Worm (Caenorhabditis elegans) whole organism, L1 larva: Measurements from ENCODE around the gene aakg-5.
A peak's percentile ranks its signal among the peaks of the same experiment; 100 is the strongest.

Experiments used
- C04F5.9 ChIP-seq: sonication (generic microtip); optimal IDR thresholded peaks from 2 replicates; lab custom pipeline; 2016; ENCODE audit warnings: missing genetic modification characterization, missing compliant biosample characterization
- F16B12.6 ChIP-seq: fragments of 150-350 bp; optimal IDR thresholded peaks from 2 replicates; lab custom pipeline; 2014; ENCODE audit warnings: missing biosample characterization, missing genetic modification characterization
- ama-1 ChIP-seq: fragments of 150-350 bp; optimal IDR thresholded peaks from 2 replicates; lab custom pipeline; 2014
- ceh-82 ChIP-seq, 3 experiments: fragments of 150-350 bp in 1 of 3; sonication (generic microtip) in 2 of 3; optimal IDR thresholded peaks; 2 replicates each; lab custom pipeline; 2014 to 2017; ENCODE audit warnings: missing biosample characterization in 3 of 3, missing genetic modification characterization in 3 of 3
- ceh-88 ChIP-seq: fragments of 200-800 bp; sonication (Bioruptor generic); IDR thresholded peaks from 2 replicates; pipeline ENCODE4 v1.3.6; 2022; ENCODE audit warnings: missing genetic modification characterization, missing compliant biosample characterization
- dpl-1 ChIP-seq, 3 experiments: fragments of 150-350 bp in 2 of 3; sonication (generic microtip) in 1 of 3; optimal IDR thresholded peaks; 2 replicates each; lab custom pipeline; 2014 to 2017; ENCODE audit warnings: missing biosample characterization in 3 of 3, missing genetic modification characterization in 3 of 3, missing genetic modification reagents in 3 of 3
- efl-1 ChIP-seq, 4 experiments: fragments of 150-350 bp; optimal IDR thresholded peaks in 3 of 4; peaks in 1 of 4; 1 replicate in 1 of 4; 2 replicates in 3 of 4; lab custom pipeline; 2014; ENCODE audit warnings: missing biosample characterization in 2 of 4, missing genetic modification characterization in 2 of 4, missing genetic modification reagents in 2 of 4
- efl-3 ChIP-seq: fragments of 200-800 bp; sonication (Bioruptor generic); optimal IDR thresholded peaks from 2 replicates; lab custom pipeline; 2018; ENCODE audit warnings: mild to moderate bottlenecking, missing genetic modification characterization, missing compliant biosample characterization
- egl-13 ChIP-seq: sonication (generic microtip); optimal IDR thresholded peaks from 2 replicates; lab custom pipeline; 2016; ENCODE audit warnings: missing genotype, missing genetic modification reagents, missing genetic modification characterization, missing compliant biosample characterization
- ets-5 ChIP-seq: fragments of 200-800 bp; sonication (Bioruptor generic); IDR thresholded peaks from 2 replicates; pipeline ENCODE4 v1.3.6; 2022; ENCODE audit warnings: missing genetic modification characterization, missing compliant biosample characterization
- fkh-10 ChIP-seq: sonication (generic microtip); optimal IDR thresholded peaks from 2 replicates; lab custom pipeline; 2017; ENCODE audit warnings: missing biosample characterization, missing genetic modification reagents, missing genetic modification characterization
- fkh-8 ChIP-seq: sonication (generic microtip); optimal IDR thresholded peaks from 2 replicates; lab custom pipeline; 2016; ENCODE audit warnings: mild to moderate bottlenecking, missing genetic modification characterization, missing compliant biosample characterization
- hlh-17 ChIP-seq: fragments of 200-800 bp; sonication (Bioruptor generic); optimal IDR thresholded peaks from 2 replicates; lab custom pipeline; 2018; ENCODE audit warnings: missing genetic modification characterization, mild to moderate bottlenecking, missing compliant biosample characterization, moderate library complexity, borderline replicate concordance
- hlh-4 ChIP-seq: sonication (generic microtip); optimal IDR thresholded peaks from 2 replicates; lab custom pipeline; 2016; ENCODE audit warnings: mild to moderate bottlenecking, missing genetic modification characterization, missing compliant biosample characterization
- isw-1 ChIP-seq: fragments of 200-800 bp; sonication (Bioruptor generic); IDR thresholded peaks from 2 replicates; pipeline ENCODE4 v1.3.6; 2022; ENCODE audit warnings: missing genetic modification characterization, missing compliant biosample characterization
- lin-13 ChIP-seq: fragments of 150-350 bp; optimal IDR thresholded peaks from 2 replicates; lab custom pipeline; 2014; ENCODE audit warnings: missing biosample characterization, missing genetic modification reagents, missing genetic modification characterization
- lin-14 ChIP-seq: fragments of 200-800 bp; sonication (Bioruptor generic); optimal IDR thresholded peaks from 2 replicates; lab custom pipeline; 2018; ENCODE audit warnings: mild to moderate bottlenecking, missing genetic modification characterization, moderate library complexity, missing compliant biosample characterization
- lin-15B ChIP-seq: fragments of 150-350 bp; sonication (generic microtip); optimal IDR thresholded peaks from 3 replicates; lab custom pipeline; 2014; ENCODE audit warnings: missing biosample characterization, missing genetic modification characterization
- lin-39 ChIP-seq: fragments of 150-350 bp; optimal IDR thresholded peaks from 2 replicates; lab custom pipeline; 2014; ENCODE audit warnings: missing biosample characterization, missing genetic modification reagents, missing genetic modification characterization
- lir-3 ChIP-seq: sonication (generic microtip); optimal IDR thresholded peaks from 2 replicates; lab custom pipeline; 2016; ENCODE audit warnings: mild to moderate bottlenecking, missing genetic modification characterization, moderate library complexity, missing compliant biosample characterization; ENCODE audit not compliant: poor library complexity
- mdl-1 ChIP-seq, 2 experiments: fragments of 150-350 bp; optimal IDR thresholded peaks; 2 replicates each; lab custom pipeline; 2014 to 2017; ENCODE audit warnings: missing biosample characterization in 2 of 2, missing genetic modification characterization in 2 of 2, inconsistent platforms in 1 of 2
- mep-1 ChIP-seq: fragments of 150-350 bp; optimal IDR thresholded peaks from 2 replicates; lab custom pipeline; 2014; ENCODE audit warnings: missing biosample characterization, missing genetic modification characterization
- nhr-11 ChIP-seq: fragments of 150-350 bp; optimal IDR thresholded peaks from 2 replicates; lab custom pipeline; 2014; ENCODE audit warnings: missing biosample characterization, missing genetic modification characterization
- nhr-12 ChIP-seq: sonication (generic microtip); optimal IDR thresholded peaks from 2 replicates; lab custom pipeline; 2017; ENCODE audit warnings: missing biosample characterization, missing genetic modification characterization
- nhr-19 ChIP-seq: fragments of 200-800 bp; sonication (Bioruptor generic); conservative IDR thresholded peaks from 2 replicates; pipeline ENCODE4 v1.3.6; 2022; ENCODE audit warnings: missing genetic modification characterization, missing compliant biosample characterization
- nhr-47 ChIP-seq: sonication (generic microtip); optimal IDR thresholded peaks from 2 replicates; lab custom pipeline; 2016; ENCODE audit warnings: mild to moderate bottlenecking, missing genetic modification characterization, moderate library complexity, missing compliant biosample characterization
- nhr-71 ChIP-seq: sonication (generic microtip); optimal IDR thresholded peaks from 2 replicates; lab custom pipeline; 2016; ENCODE audit warnings: mild to moderate bottlenecking, missing genetic modification characterization, moderate library complexity, missing compliant biosample characterization
- nhr-77 ChIP-seq: fragments of 150-350 bp; optimal IDR thresholded peaks from 2 replicates; lab custom pipeline; 2014; ENCODE audit warnings: missing biosample characterization, missing genetic modification characterization
- nhr-90 ChIP-seq: sonication (generic microtip); optimal IDR thresholded peaks from 2 replicates; lab custom pipeline; 2016; ENCODE audit warnings: mild to moderate bottlenecking, missing genetic modification characterization, missing compliant biosample characterization; ENCODE audit not compliant: poor library complexity
- pag-3 ChIP-seq: sonication (generic microtip); optimal IDR thresholded peaks from 2 replicates; lab custom pipeline; 2017; ENCODE audit warnings: missing genetic modification characterization, mild to moderate bottlenecking, missing compliant biosample characterization, antibody characterized with exemption, borderline replicate concordance; ENCODE audit not compliant: insufficient read depth
- pax-3 ChIP-seq: fragments of 200-800 bp; sonication (Bioruptor generic); optimal IDR thresholded peaks from 2 replicates; lab custom pipeline; 2018; ENCODE audit warnings: mild to moderate bottlenecking, missing genetic modification characterization, moderate library complexity, missing compliant biosample characterization
- pqm-1 ChIP-seq: sonication (generic microtip); optimal IDR thresholded peaks from 3 replicates; lab custom pipeline; 2017; ENCODE audit warnings: missing biosample characterization, missing genetic modification characterization
- rnt-1 ChIP-seq: sonication (generic microtip); optimal IDR thresholded peaks from 2 replicates; lab custom pipeline; 2016; ENCODE audit warnings: mild to moderate bottlenecking, missing genetic modification characterization, moderate library complexity, missing compliant biosample characterization
- sox-4 ChIP-seq: sonication (generic microtip); optimal IDR thresholded peaks from 2 replicates; lab custom pipeline; 2016; ENCODE audit warnings: missing genetic modification characterization, missing compliant biosample characterization
- tbx-2 ChIP-seq: sonication (generic microtip); optimal IDR thresholded peaks from 2 replicates; lab custom pipeline; 2016; ENCODE audit warnings: missing genetic modification characterization, missing compliant biosample characterization
- tlp-1 ChIP-seq: fragments of 150-350 bp; optimal IDR thresholded peaks from 2 replicates; lab custom pipeline; 2014; ENCODE audit warnings: missing biosample characterization, missing genetic modification characterization
- unc-86 ChIP-seq: sonication (generic microtip); optimal IDR thresholded peaks from 2 replicates; lab custom pipeline; 2016; ENCODE audit warnings: missing genetic modification characterization, missing compliant biosample characterization
- vab-15 ChIP-seq: sonication (generic microtip); optimal IDR thresholded peaks from 2 replicates; lab custom pipeline; 2017; ENCODE audit warnings: missing genotype, mild to moderate bottlenecking, missing genetic modification characterization, missing compliant biosample characterization
- xbp-1 ChIP-seq: sonication (generic microtip); optimal IDR thresholded peaks from 2 replicates; lab custom pipeline; 2016; ENCODE audit warnings: missing genetic modification characterization, missing compliant biosample characterization
- zag-1 ChIP-seq: fragments of 150-350 bp; optimal IDR thresholded peaks from 2 replicates; lab custom pipeline; 2014; ENCODE audit warnings: missing biosample characterization, missing genetic modification characterization
- ztf-4 ChIP-seq: fragments of 150-350 bp; optimal IDR thresholded peaks from 2 replicates; lab custom pipeline; 2014; ENCODE audit warnings: missing biosample characterization, missing genetic modification characterization

aakg-5 gene

ce11 chrII:10001065-10001464, 26.1 kb upstream of the aakg-5 start, which contains the start of gene nlt-1 (continued):
- TF ChIP-seq nhr-12 (tag; lab: Kevin White, UChicago), result no peak
- 0 out of 2 replicates have a peak, but pooled peaks have one; percentile 2 for TF ChIP-seq nhr-19 (GFP tag; lab: Robert Waterston, UW)
- TF ChIP-seq, all 84 proteins: peak for 12

- TF ChIP-seq efl-1 (optimal IDR thresholded peaks at IDR 0.05; lab: Kevin White, UChicago) (no peak), efl-1 (GFP tag; optimal IDR thresholded peaks at IDR 0.05 in 1 of 2; lab: Kevin White, UChicago) (peak in 1 of 2 experiments; percentile 28), pax-3 (tag; lab: Kevin White, UChicago) (no peak), ceh-88 (GFP tag; lab: Robert Waterston, UW) (no peak), sox-4 (tag; lab: Kevin White, UChicago) (no peak)
Measured at ce11 chrII:9994679-9995078, 19.8 kb upstream of the aakg-5 start.

- TF ChIP-seq fkh-10, result peak; percentile 89
- TF ChIP-seq tbx-2, result peak; percentile 30
- TF ChIP-seq unc-86 (tag; lab: Kevin White, UChicago), result no peak
- TF ChIP-seq efl-1 (optimal IDR thresholded peaks at IDR 0.05; lab: Kevin White, UChicago), result no peak
- TF ChIP-seq efl-1 (GFP tag; optimal IDR thresholded peaks at IDR 0.05 in 1 of 2; lab: Kevin White, UChicago), result no peak
- peak; percentile 67 for TF ChIP-seq lin-14 (GFP tag; lab: Kevin White, UChicago)
Measured at ce11 chrII:9992474-9992873, 17.5 kb upstream of the aakg-5 start.

ce11 chrII:9990812-9991211, 15.9 kb upstream of the aakg-5 start, which contains the start of gene lec-3:
Gene lec-3, plus strand, starts transcription at chrII:9991112.
- no peak for TF ChIP-seq nhr-90 (tag; lab: Kevin White, UChicago)
- TF ChIP-seq xbp-1 (tag; lab: Kevin White, UChicago), result no peak
- TF ChIP-seq unc-86 (tag; lab: Kevin White, UChicago), result no peak
- no peak for TF ChIP-seq lin-15B (tag; lab: Kevin White, UChicago)
- TF ChIP-seq nhr-12 (tag; lab: Kevin White, UChicago), result no peak
- TF ChIP-seq lin-39 (tag; lab: Kevin White, UChicago), result no peak
- TF ChIP-seq sox-4 (tag; lab: Kevin White, UChicago), result no peak
- TF ChIP-seq hlh-4 (tag; lab: Kevin White, UChicago), result no peak
- no peak for TF ChIP-seq nhr-71 (tag; lab: Kevin White, UChicago)
- TF ChIP-seq F16B12.6 (tag; lab: Kevin White, UChicago), result no peak

ce11 chrII:9989533-9989932, 14.6 kb upstream of the aakg-5 start:
- TF ChIP-seq isw-1 (GFP tag; lab: Robert Waterston, UW) (no peak), efl-3 (GFP tag; lab: Kevin White, UChicago) (no peak), lir-3 (no peak), mdl-1 (tag; optimal IDR thresholded peaks at IDR 0.05; lab: Kevin White, UChicago) (no peak), nhr-47 (tag; lab: Kevin White, UChicago) (no peak), nhr-71 (tag; lab: Kevin White, UChicago) (no peak), tbx-2 (peak; percentile 6), mep-1 (tag; lab: Kevin White, UChicago) (no peak), ceh-82 (tag; optimal IDR thresholded peaks at IDR 0.05; lab: Kevin White, UChicago) (no peak), egl-13 (no peak), nhr-77 (tag; lab: Kevin White, UChicago) (no peak), ama-1 (lab: Kevin White, UChicago) (no peak), dpl-1 (GFP tag; optimal IDR thresholded peaks at IDR 0.05; lab: Kevin White, UChicago) (no peak), nhr-11 (no peak), lin-14 (GFP tag; lab: Kevin White, UChicago) (peak; percentile 73), lin-13 (GFP tag; lab: Kevin White, UChicago) (no peak), zag-1 (tag; lab: Kevin White, UChicago) (no peak), hlh-17 (GFP tag; lab: Kevin White, UChicago) (no peak), efl-1 (optimal IDR thresholded peaks at IDR 0.05; lab: Kevin White, UChicago) (no peak), efl-1 (GFP tag; optimal IDR thresholded peaks at IDR 0.05 in 1 of 2; lab: Kevin White, UChicago) (no peak), C04F5.9 (tag; lab: Kevin White, UChicago) (no peak), nhr-90 (tag; lab: Kevin White, UChicago) (no peak), pqm-1 (no peak), fkh-8 (tag; lab: Kevin White, UChicago) (no peak), vab-15 (tag; lab: Kevin White, UChicago) (no peak), nhr-19 (GFP tag; lab: Robert Waterston, UW) (no peak), F16B12.6 (tag; lab: Kevin White, UChicago) (no peak), ets-5 (GFP tag; lab: Robert Waterston, UW) (no peak), ztf-4 (tag; lab: Kevin White, UChicago) (no peak), pag-3 (tag; lab: Kevin White, UChicago) (peak; percentile 31), rnt-1 (tag; lab: Kevin White, UChicago) (peak; percentile 2), tlp-1 (tag; lab: Kevin White, UChicago) (no peak)
